Worm (Caenorhabditis elegans): ENCODE measurements around the gene cri-3.

cri-3 gene

DNA sequence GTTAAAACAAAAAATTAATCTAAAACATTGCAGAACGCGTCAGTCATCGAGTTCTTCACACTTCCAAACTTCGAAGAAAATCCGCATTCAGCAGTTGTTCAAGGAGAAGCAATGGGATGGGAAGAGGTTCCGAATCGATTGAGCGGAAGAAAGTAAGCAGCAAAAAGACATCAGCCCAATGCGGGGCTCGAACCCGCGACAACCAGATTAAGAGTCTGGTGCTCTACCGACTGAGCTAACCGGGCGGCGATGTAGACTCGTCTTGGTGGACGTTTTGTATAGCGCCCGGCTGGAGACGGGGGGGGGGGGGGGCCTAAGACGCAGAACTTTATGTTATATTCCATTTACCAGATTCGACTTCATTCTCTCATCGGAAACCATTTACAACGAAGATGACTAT lies 30.6 kb downstream of the cri-3 start (continued):
- TF ChIP-seq dox-1 (GFP tag; IDR thresholded peaks at IDR 0.05) = peak; percentile 74; the same call in 1 of the 2 replicates
- TF ChIP-seq die-1 (tag; optimal IDR thresholded peaks at IDR 0.05) = peak; percentile 46
- TF ChIP-seq sea-2 (GFP tag; IDR thresholded peaks at IDR 0.05) = no peak
- no peak for TF ChIP-seq madf-8 (GFP tag; conservative IDR thresholded peaks at IDR 0.05)
- TF ChIP-seq hlh-12 (tag; optimal IDR thresholded peaks at IDR 0.05) = no peak
- TF ChIP-seq repo-1 (tag; optimal IDR thresholded peaks at IDR 0.05) = peak; percentile 43
- no peak for TF ChIP-seq mxl-1 (tag; optimal IDR thresholded peaks at IDR 0.05)

DNA sequence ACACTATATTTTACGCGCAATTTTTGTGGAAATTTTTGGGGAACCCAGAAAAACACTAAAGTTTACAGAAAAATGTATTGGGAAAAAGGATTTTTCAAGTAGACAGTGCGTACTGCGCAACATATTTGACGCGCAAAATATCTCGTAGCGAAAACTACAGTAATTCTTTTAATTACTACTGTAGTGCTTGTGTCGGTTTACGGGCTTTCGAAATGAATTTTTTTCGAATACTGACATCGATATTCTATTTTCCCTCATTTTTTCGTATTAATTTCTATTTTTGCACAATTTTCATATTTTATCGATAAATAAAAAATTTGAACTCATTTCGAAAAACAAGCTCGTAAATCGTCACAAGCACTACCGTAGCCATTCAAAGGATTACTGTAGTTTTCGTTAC lies 32.4 kb downstream of the cri-3 start:
- TF ChIP-seq Y56A3A.18 (GFP tag; IDR thresholded peaks at IDR 0.05) (no peak), lsl-1 (GFP tag; optimal IDR thresholded peaks at IDR 0.05) (peak; percentile 16)

DNA sequence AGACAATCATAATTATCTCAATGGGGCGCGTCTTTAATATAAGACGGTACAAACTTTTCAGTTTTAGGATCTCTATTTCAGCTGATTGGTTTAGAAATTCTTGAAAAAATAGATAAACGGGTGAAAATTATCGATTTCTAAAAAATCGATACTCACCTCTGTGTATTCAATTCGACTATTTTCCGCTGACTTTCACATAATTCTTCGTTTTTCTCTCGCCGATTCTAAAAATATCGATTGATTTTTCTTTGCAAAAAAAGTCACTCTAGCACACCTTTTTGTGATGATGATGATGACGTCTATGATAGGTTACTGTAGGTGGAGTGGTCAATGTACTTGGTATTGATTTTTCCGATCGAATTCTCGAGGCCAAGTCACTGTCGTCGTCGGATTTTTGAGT lies 33.6 kb downstream of the cri-3 start:
- TF ChIP-seq Y95B8A.8 (GFP tag; IDR thresholded peaks at IDR 0.05) (no peak), sdz-38 (tag; optimal IDR thresholded peaks at IDR 0.05) (no peak), zim-3 (tag; optimal IDR thresholded peaks at IDR 0.05) (no peak), ztf-18 (tag; optimal IDR thresholded peaks at IDR 0.05) (no peak), nfya-1 (tag; optimal IDR thresholded peaks at IDR 0.05; ENCODE audit: borderline replicate concordance, insufficient read depth) (no peak), Y53G8AR.9 (GFP tag; conservative IDR thresholded peaks at IDR 0.05) (no peak), ccch-3 (GFP tag; optimal IDR thresholded peaks at IDR 0.05) (no peak), egl-18 (GFP tag; IDR thresholded peaks at IDR 0.05) (no peak), ceh-100 (GFP tag; IDR thresholded peaks at IDR 0.05) (no peak), aptf-3 (GFP tag; IDR thresholded peaks at IDR 0.05) (no peak), mxl-1 (tag; optimal IDR thresholded peaks at IDR 0.05) (no peak)

DNA sequence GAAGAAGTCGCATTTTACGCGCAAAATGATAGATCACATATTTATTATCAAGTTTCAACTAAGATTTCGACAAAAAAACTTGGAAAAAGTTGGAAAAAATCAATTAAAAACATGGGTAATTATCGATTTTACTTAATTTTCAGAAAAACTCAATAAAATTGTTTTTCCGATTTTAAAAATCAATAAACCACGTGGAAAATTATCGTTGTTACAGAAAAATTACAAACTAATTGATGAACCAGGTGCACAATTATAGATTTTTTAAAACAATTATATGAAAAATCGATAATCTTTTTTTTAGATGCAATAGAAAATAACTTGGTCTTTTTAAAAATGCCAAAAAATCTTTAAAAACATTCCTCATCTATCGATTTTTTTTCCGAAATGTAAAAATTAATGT lies 34.5 kb downstream of the cri-3 start:
- TF ChIP-seq ccch-3 (GFP tag; optimal IDR thresholded peaks at IDR 0.05) (no peak), F37B4.10 (GFP tag; IDR thresholded peaks at IDR 0.05) (no peak), nhr-80 (tag; optimal IDR thresholded peaks at IDR 0.05) (no peak), attf-3 (GFP tag; conservative IDR thresholded peaks at IDR 0.05) (no peak)

DNA sequence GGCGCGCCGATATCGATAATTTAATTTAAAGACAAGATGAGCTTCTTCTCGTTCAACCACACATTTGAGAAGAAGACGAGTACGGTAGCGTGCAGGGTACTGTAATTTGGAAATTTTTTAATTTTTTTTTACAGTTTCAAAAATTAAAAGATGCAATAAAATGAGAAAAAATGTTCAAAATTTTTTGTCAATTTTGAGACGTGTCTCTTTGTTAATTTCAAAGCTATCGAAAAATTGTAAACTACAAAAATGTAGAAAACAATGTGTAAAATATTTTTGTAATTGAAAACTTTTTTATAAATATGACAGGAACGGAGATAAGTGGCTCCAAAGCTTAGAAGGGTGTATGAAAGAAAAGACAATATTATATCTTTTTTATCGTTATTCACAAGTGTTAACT lies 35.2 kb downstream of the cri-3 start, which contains the start of gene K01A11.1:
TSS of gene K01A11.1 (minus strand) at position 101 of the 400 bp plus-strand sequence.
- TF ChIP-seq unc-62 (GFP tag; optimal IDR thresholded peaks at IDR 0.05) (no peak), efl-1 (GFP tag; optimal IDR thresholded peaks at IDR 0.05) (no peak), nfya-1 (tag; optimal IDR thresholded peaks at IDR 0.05; ENCODE audit: borderline replicate concordance, insufficient read depth) (no peak), F49E8.2 (tag; optimal IDR thresholded peaks at IDR 0.05; ENCODE audit: insufficient read depth) (no peak), athp-1 (tag; optimal IDR thresholded peaks at IDR 0.05) (no peak), ztf-25 (GFP tag; IDR thresholded peaks at IDR 0.05) (no peak), F55B11.4 (tag; optimal IDR thresholded peaks at IDR 0.05; ENCODE audit: borderline replicate concordance, insufficient read depth) (no peak), bed-2 (GFP tag; IDR thresholded peaks at IDR 0.05) (no peak), madf-8 (GFP tag; conservative IDR thresholded peaks at IDR 0.05) (no peak), sptf-2 (GFP tag; optimal IDR thresholded peaks at IDR 0.05) (no peak), B0019.2 (GFP tag; conservative IDR thresholded peaks at IDR 0.05) (no peak), F57A8.1 (GFP tag; optimal IDR thresholded peaks at IDR 0.05) (no peak), egl-44 (GFP tag; IDR thresholded peaks at IDR 0.05) (no peak), C17E4.6 (GFP tag; IDR thresholded peaks at IDR 0.05) (no peak), nhr-90 (tag; optimal IDR thresholded peaks at IDR 0.05) (no peak), snpc-4 (GFP tag; optimal IDR thresholded peaks at IDR 0.05) (no peak), snpc-4 (tag; optimal IDR thresholded peaks at IDR 0.05) (no peak), ceh-40 (GFP tag; IDR thresholded peaks at IDR 0.05) (no peak), repo-1 (tag; optimal IDR thresholded peaks at IDR 0.05) (no peak), cebp-1 (GFP tag; IDR thresholded peaks at IDR 0.05) (no peak), cebp-1 (tag; optimal IDR thresholded peaks at IDR 0.05) (no peak)
